Worm (Caenorhabditis elegans) whole organism, early embryonic: ENCODE results near the gene F23B12.4.
A peak's percentile ranks its signal among the peaks of the same experiment; 100 is the strongest.

ENCODE experiments used
- B0310.2 ChIP-seq: sonication (generic microtip); optimal IDR thresholded peaks from 2 replicates; lab custom pipeline; 2016; ENCODE audit warnings: mild to moderate bottlenecking, missing genetic modification characterization, missing compliant biosample characterization
- F13C5.2 ChIP-seq: sonication (generic microtip); optimal IDR thresholded peaks from 2 replicates; lab custom pipeline; 2017; ENCODE audit warnings: mild to moderate bottlenecking, missing genetic modification characterization, inconsistent platforms, missing compliant biosample characterization
- aly-1 ChIP-seq: sonication (generic microtip); optimal IDR thresholded peaks from 2 replicates; lab custom pipeline; 2016; ENCODE audit warnings: missing genetic modification characterization, missing compliant biosample characterization
- ama-1 ChIP-seq: fragments of 150-350 bp; optimal IDR thresholded peaks from 2 replicates; lab custom pipeline; 2014
- ceh-13 ChIP-seq: fragments of 200-800 bp; sonication (Bioruptor generic); optimal IDR thresholded peaks from 2 replicates; lab custom pipeline; 2018; ENCODE audit warnings: mild to moderate bottlenecking, missing genetic modification characterization, missing compliant biosample characterization
- ceh-36 ChIP-seq: sonication (generic microtip); optimal IDR thresholded peaks from 2 replicates; lab custom pipeline; 2016; ENCODE audit warnings: missing genetic modification characterization, inconsistent platforms, missing compliant biosample characterization
- ets-7 ChIP-seq: sonication (generic microtip); optimal IDR thresholded peaks from 2 replicates; lab custom pipeline; 2016; ENCODE audit warnings: missing genotype, missing genetic modification characterization, missing compliant biosample characterization
- flt-1 ChIP-seq: fragments of 200-800 bp; sonication (Bioruptor generic); IDR thresholded peaks from 2 replicates; pipeline ENCODE4 v1.3.6; 2022; ENCODE audit warnings: missing genetic modification characterization, missing compliant biosample characterization
- hmbx-1 ChIP-seq: sonication (generic microtip); optimal IDR thresholded peaks from 2 replicates; lab custom pipeline; 2016; ENCODE audit warnings: mild to moderate bottlenecking, missing genetic modification characterization, missing compliant biosample characterization
- hmg-4 ChIP-seq: fragments of 200-800 bp; sonication (Bioruptor generic); optimal IDR thresholded peaks from 2 replicates; lab custom pipeline; 2018; ENCODE audit warnings: mild to moderate bottlenecking, missing genetic modification characterization, missing compliant biosample characterization
- hnd-1 ChIP-seq: sonication (generic microtip); optimal IDR thresholded peaks from 2 replicates; lab custom pipeline; 2016; ENCODE audit warnings: missing genetic modification characterization, missing compliant biosample characterization
- pes-1 ChIP-seq: fragments of 200-800 bp; sonication (Bioruptor generic); IDR thresholded peaks from 2 replicates; pipeline ENCODE4 v1.3.6; 2022; ENCODE audit warnings: missing genetic modification reagents, missing genetic modification characterization, missing compliant biosample characterization
- scrt-1 ChIP-seq: fragments of 200-800 bp; sonication (Bioruptor generic); IDR thresholded peaks from 2 replicates; pipeline ENCODE4 v1.3.6; 2022; ENCODE audit warnings: missing genetic modification characterization, missing compliant biosample characterization
- sea-1 ChIP-seq: fragments of 200-800 bp; sonication (Bioruptor generic); conservative IDR thresholded peaks from 2 replicates; pipeline ENCODE4 v1.3.6; 2022; ENCODE audit warnings: missing genetic modification characterization, missing compliant biosample characterization
- tbx-11 ChIP-seq: fragments of 200-800 bp; sonication (Bioruptor generic); IDR thresholded peaks from 2 replicates; pipeline ENCODE4 v1.3.6; 2022; ENCODE audit warnings: missing genetic modification characterization, missing compliant biosample characterization
- tbx-37 ChIP-seq: fragments of 200-800 bp; sonication (Bioruptor generic); conservative IDR thresholded peaks from 2 replicates; pipeline ENCODE4 v1.3.6; 2022; ENCODE audit warnings: missing genetic modification reagents, missing genetic modification characterization, missing compliant biosample characterization
- tra-4 ChIP-seq: sonication (generic microtip); optimal IDR thresholded peaks from 2 replicates; lab custom pipeline; 2017; ENCODE audit warnings: missing genetic modification characterization, missing compliant biosample characterization

Gene F23B12.4

ce11 chrV:14422317-14422716 is 18.6 kb upstream of the F23B12.4 start, which contains the start of gene pas-1:
TSS of gene pas-1 (minus strand) at chrV:14422618.
- TF ChIP-seq ama-1 (lab: Kevin White, UChicago) (no peak), scrt-1 (GFP tag; lab: Robert Waterston, UW) (0 out of 2 replicates have a peak, but pooled peaks have one; percentile 11)

- TF ChIP-seq tbx-37 (GFP tag; lab: Robert Waterston, UW) (peak; percentile 59; the same call in 1 of the 2 replicates), ceh-13 (GFP tag; lab: Kevin White, UChicago) (no peak)
These were observed 17.7 kb upstream of the F23B12.4 start, which contains the start of gene rpoa-12 for ce11 chrV:14423268-14423667. TSS of gene rpoa-12 (minus strand) at chrV:14423304.

- TF ChIP-seq scrt-1 (GFP tag; lab: Robert Waterston, UW) = no peak
- TF ChIP-seq hnd-1 (tag; lab: Kevin White, UChicago) = no peak
- no peak for TF ChIP-seq tra-4
- no peak for TF ChIP-seq ceh-13 (GFP tag; lab: Kevin White, UChicago)
- peak; percentile 51 for TF ChIP-seq F13C5.2 (tag; lab: Kevin White, UChicago)
- no peak for TF ChIP-seq ceh-36
- no peak for TF ChIP-seq sea-1 (GFP tag; lab: Robert Waterston, UW)
- TF ChIP-seq B0310.2 (tag; lab: Kevin White, UChicago) = no peak
- no peak for TF ChIP-seq hmbx-1
- no peak for TF ChIP-seq ama-1 (lab: Kevin White, UChicago)
- TF ChIP-seq hmg-4 (GFP tag; lab: Kevin White, UChicago) = no peak
- 0 out of 2 replicates have a peak, but pooled peaks have one; percentile 14 for TF ChIP-seq pes-1 (GFP tag; lab: Robert Waterston, UW)
- no peak for TF ChIP-seq tbx-37 (GFP tag; lab: Robert Waterston, UW)
- TF ChIP-seq ets-7 (tag; lab: Kevin White, UChicago) = no peak
- no peak for TF ChIP-seq aly-1 (tag; lab: Kevin White, UChicago)
- TF ChIP-seq flt-1 (GFP tag; lab: Robert Waterston, UW) = peak; percentile 57; the same call in 1 of the 2 replicates
These were observed 15.9 kb upstream of the F23B12.4 start, which contains the start of gene rrsr-1 for ce11 chrV:14424958-14425492. TSS of gene rrsr-1 (minus strand) at chrV:14425008.

ce11 chrV:14426013-14426412 is 14.9 kb upstream of the F23B12.4 start:
- no peak for TF ChIP-seq ama-1 (lab: Kevin White, UChicago)
- no peak for TF ChIP-seq ceh-13 (GFP tag; lab: Kevin White, UChicago)
- TF ChIP-seq F13C5.2 (tag; lab: Kevin White, UChicago) = no peak
- no peak for TF ChIP-seq hmg-4 (GFP tag; lab: Kevin White, UChicago)
- TF ChIP-seq ets-7 (tag; lab: Kevin White, UChicago) = no peak
- no peak for TF ChIP-seq tra-4
- no peak for TF ChIP-seq ceh-36
- no peak for TF ChIP-seq scrt-1 (GFP tag; lab: Robert Waterston, UW)
- TF ChIP-seq hnd-1 (tag; lab: Kevin White, UChicago) = no peak
- no peak for TF ChIP-seq B0310.2 (tag; lab: Kevin White, UChicago)

ce11 chrV:14427069-14427825 is 13.7 kb upstream of the F23B12.4 start:
- TF ChIP-seq ama-1 (lab: Kevin White, UChicago) = no peak
- TF ChIP-seq ceh-36 = peak; percentile 34
- no peak for TF ChIP-seq hmg-4 (GFP tag; lab: Kevin White, UChicago)
- TF ChIP-seq pes-1 (GFP tag; lab: Robert Waterston, UW) = no peak

ce11 chrV:14428865-14429264 is 12.1 kb upstream of the F23B12.4 start, which contains the start of gene F23B12.1:
TSS of gene F23B12.1 (plus strand) at chrV:14429165.
- TF ChIP-seq sea-1 (GFP tag; lab: Robert Waterston, UW) (no peak), ama-1 (lab: Kevin White, UChicago) (no peak), ets-7 (tag; lab: Kevin White, UChicago) (no peak), pes-1 (GFP tag; lab: Robert Waterston, UW) (no peak), ceh-36 (no peak), F13C5.2 (tag; lab: Kevin White, UChicago) (no peak), scrt-1 (GFP tag; lab: Robert Waterston, UW) (no peak)

ce11 chrV:14432259-14432658 is 8.7 kb upstream of the F23B12.4 start, which contains the start of gene egl-1:
TSS of gene egl-1 (minus strand) at chrV:14432359.
- no peak for TF ChIP-seq B0310.2 (tag; lab: Kevin White, UChicago)
- no peak for TF ChIP-seq flt-1 (GFP tag; lab: Robert Waterston, UW)
- TF ChIP-seq hnd-1 (tag; lab: Kevin White, UChicago) = no peak
- TF ChIP-seq ceh-36 = no peak
- no peak for TF ChIP-seq tbx-11 (GFP tag; lab: Robert Waterston, UW)
- TF ChIP-seq pes-1 (GFP tag; lab: Robert Waterston, UW) = no peak
- TF ChIP-seq tbx-37 (GFP tag; lab: Robert Waterston, UW) = no peak
- TF ChIP-seq F13C5.2 (tag; lab: Kevin White, UChicago) = no peak
- no peak for TF ChIP-seq sea-1 (GFP tag; lab: Robert Waterston, UW)
- TF ChIP-seq hmbx-1 = no peak
- TF ChIP-seq hmg-4 (GFP tag; lab: Kevin White, UChicago) = no peak
- TF ChIP-seq aly-1 (tag; lab: Kevin White, UChicago) = no peak
- TF ChIP-seq tra-4 = no peak
- no peak for TF ChIP-seq ets-7 (tag; lab: Kevin White, UChicago)
- TF ChIP-seq ama-1 (lab: Kevin White, UChicago) = no peak
- TF ChIP-seq ceh-13 (GFP tag; lab: Kevin White, UChicago) = no peak
- no peak for TF ChIP-seq scrt-1 (GFP tag; lab: Robert Waterston, UW)
